Fruit fly (Drosophila melanogaster) whole organism: ENCODE measurements around the gene Mnat9.

Experiments used
- CG8478 ChIP-seq: fragments of >200 bp; optimal IDR thresholded peaks from 2 replicates; lab custom pipeline; 2018; ENCODE audit warnings: inconsistent platforms
- Dll ChIP-seq: fragments of >200 bp; optimal IDR thresholded peaks from 2 replicates; lab custom pipeline; 2017
- EcR ChIP-seq, 2 experiments: fragments of >200 bp; optimal IDR thresholded peaks; 2 replicates each; lab custom pipeline; 2017; ENCODE audit warnings: missing biosample characterization in 2 of 2, missing genetic modification characterization in 2 of 2, missing genetic modification reagents in 2 of 2
- pan ChIP-seq: fragments of >200 bp; optimal IDR thresholded peaks from 2 replicates; lab custom pipeline; 2017
- psq ChIP-seq: fragments of >200 bp; optimal IDR thresholded peaks from 2 replicates; lab custom pipeline; 2017
- usp ChIP-seq: fragments of >200 bp; optimal IDR thresholded peaks from 2 replicates; lab custom pipeline; 2017; ENCODE audit warnings: missing biosample characterization, missing genetic modification characterization, mixed read lengths

The Mnat9 gene

DNA sequence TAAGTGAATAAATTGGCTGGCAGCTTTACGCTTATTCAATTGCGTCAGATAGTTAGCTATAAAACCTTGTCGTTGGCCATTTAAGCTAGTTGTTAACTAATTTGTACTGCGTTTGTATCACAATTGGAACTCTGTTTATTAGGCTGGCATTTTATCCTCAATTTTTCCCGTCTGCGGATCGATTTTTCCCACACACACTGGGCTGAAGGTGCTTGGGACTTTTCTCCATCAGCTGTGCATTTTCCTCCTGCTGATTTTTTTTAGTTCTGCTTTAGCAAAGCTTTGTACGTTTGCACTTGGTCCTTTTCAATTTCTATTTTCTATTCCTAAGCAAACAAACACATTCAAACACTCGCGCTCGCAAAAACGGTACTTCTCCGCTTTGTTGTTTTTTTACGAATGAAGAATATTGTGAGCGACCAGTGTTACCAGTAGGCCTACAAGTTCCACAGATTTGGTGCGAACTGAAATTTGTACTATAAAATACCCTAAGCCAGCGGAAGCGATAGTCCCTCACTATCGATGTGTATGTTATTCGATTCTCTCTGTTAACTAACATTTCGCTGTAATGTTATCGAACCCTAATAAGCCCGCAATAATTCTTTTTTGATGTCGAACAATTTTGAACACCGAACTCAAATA lies 6.4 kb downstream of the Mnat9 start:
- TF ChIP-seq CG8478 = no peak
- TF ChIP-seq psq = no peak
- TF ChIP-seq pan (lab: Kevin White, UChicago) = no peak
- no peak for TF ChIP-seq Dll
- TF ChIP-seq usp (GFP tag; lab: Kevin White, UChicago) = no peak
- no peak for TF ChIP-seq EcR (GFP tag; optimal IDR thresholded peaks at IDR 0.05; lab: Kevin White, UChicago)

DNA sequence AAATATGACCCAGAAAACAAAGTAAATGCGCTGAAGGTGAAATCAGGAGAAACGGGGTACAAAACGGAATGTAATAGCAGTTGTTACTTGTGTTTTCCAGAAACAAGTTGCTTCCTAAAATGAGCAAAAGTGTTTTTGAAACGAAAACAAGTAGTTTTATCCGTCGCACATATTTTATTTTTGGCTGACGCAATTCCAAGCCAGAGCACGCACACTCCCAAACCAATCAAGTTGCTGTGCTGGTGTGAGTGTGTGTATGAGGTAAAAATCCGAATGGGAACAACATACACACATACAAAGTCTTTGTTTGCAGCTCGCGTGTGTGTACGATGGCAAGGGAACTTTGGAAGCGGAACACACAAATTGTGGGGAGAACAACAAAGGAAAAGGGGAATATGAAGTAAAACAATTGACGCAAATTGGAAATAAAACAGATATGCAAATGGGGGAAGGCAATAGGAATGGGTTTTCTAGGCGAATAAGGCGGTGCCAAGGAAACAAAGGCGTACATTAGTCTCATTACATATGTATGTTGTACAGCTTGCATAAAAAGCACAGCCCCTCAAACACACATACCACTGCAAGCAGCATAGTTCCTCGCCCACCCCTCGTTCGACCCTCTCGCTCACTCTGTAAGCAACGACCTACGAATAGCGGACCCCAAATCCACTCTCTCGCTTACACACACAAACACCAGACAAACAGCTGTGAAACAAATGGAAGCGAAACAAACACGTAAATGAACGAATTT lies 7.3 kb downstream of the Mnat9 start:
- TF ChIP-seq CG8478 = peak; percentile 46
- TF ChIP-seq pan (lab: Kevin White, UChicago) = no peak

DNA sequence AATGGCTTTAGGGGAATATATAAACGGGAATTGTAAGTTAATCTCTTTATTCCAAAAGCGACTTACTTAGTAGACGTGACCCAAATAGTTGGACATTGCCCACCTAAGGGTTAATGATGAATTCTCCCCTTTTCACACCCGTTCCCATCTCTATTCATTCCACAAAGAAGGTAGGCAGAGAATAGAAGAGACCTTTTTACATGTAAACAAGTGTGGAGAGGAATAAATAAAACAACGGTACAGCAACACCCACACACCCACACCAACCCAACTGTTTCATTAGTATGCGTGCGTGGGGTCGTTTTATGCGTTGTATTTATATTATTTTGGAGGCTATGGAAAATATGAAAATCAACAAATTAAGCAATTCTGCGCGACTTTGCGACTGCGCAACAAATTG lies 7.9 kb downstream of the Mnat9 start:
- TF ChIP-seq Dll (no peak), psq (no peak), EcR (GFP tag; optimal IDR thresholded peaks at IDR 0.05; lab: Kevin White, UChicago) (no peak), pan (lab: Kevin White, UChicago) (no peak), usp (GFP tag; lab: Kevin White, UChicago) (no peak), CG8478 (no peak)

DNA sequence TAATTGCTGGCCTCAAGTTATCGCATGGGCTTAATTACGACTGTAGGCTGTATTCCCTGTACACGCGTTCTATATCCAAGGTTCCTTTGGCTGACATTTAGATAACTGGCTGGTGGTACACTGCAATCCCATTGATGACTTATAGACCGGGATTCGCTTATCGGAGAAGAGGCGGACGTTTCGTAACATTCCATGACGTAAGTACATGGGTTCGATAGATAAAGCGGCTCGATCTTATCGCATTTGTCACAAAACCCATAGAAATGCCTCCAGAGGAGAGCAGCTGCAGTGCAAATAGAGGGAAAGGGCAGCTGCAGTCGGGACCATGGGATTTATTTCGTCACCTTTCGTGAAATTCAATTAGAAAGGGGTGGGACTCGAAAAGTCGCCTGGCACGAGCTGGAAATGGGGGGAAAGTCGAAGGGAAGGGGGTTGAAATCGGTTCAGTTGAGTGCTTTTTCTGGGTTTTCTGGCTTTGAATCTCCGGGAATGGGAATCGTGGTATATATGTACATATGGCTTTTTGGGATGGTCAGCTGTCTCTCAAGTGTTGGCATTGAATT lies 8.6 kb downstream of the Mnat9 start:
- no peak for TF ChIP-seq usp (GFP tag; lab: Kevin White, UChicago)
- TF ChIP-seq pan (lab: Kevin White, UChicago) = no peak
- TF ChIP-seq EcR (GFP tag; optimal IDR thresholded peaks at IDR 0.05; lab: Kevin White, UChicago) = no peak
- TF ChIP-seq CG8478 = no peak
- TF ChIP-seq Dll = no peak

DNA sequence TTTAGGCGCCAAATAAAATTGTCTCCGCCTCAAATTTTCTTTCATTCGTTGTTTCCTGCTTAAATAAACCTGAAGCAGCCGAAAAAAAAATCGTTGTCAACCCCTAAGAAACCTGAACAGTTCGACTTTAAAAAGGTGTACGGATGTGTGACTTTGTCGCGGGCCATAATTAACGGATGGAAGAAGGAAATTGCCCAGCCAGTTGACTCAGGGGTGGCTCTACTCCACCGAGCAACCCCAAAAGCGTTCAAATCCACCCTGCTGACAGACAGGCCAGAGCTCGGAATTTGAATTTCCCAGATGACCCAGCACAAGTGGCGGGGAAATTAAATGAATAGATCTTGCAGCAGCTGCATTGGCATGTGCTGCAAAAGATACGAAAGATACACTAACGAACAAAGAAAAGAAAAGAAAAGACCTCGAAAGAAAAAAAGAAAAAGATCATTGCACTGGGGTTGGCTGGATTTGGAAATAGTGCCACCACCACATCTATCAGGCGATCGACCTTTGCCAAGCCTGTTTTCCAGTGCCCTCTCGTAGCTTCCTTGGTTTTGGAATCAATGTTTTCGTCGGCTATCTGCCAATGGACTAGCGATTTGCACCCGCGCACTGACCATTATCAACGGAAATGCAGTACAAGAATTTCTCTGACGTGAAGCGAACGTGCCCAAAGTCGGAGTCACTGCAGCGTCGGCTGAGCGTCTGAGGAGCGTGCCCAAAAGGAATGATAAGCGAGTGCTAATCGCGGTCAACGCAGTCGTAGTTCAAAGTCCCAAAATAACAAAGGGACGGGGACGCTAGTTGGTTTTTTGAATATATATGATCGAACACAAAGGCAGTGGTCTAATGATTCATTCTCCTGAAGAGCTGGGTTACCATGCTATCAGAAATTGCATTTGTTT lies 9.5 kb downstream of the Mnat9 start:
- TF ChIP-seq pan (lab: Kevin White, UChicago) = no peak
- TF ChIP-seq Dll = no peak
- no peak for TF ChIP-seq EcR (GFP tag; optimal IDR thresholded peaks at IDR 0.05; lab: Kevin White, UChicago)
- TF ChIP-seq psq = no peak
- no peak for TF ChIP-seq CG8478
- TF ChIP-seq usp (GFP tag; lab: Kevin White, UChicago) = no peak

DNA sequence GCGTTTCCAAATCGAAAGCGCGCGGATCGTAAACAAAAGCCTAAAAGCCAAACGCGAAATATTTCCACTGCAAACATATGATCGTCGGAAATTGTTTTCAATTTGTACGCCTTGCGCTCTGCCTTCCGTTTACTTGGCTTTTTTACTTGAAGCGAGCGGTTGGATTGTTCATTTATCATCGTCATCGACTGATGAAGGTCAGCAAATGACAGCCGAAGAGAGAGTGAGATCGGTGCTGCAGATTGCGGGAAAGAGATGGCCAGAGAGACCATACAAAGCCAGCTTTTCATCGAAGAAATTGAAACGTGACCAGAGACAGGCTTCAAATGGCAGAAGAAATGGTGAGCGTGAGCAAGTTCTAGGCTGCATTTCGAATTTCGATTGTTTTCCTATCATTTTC lies 10.2 kb downstream of the Mnat9 start:
- no peak for TF ChIP-seq Dll
- TF ChIP-seq CG8478 = no peak
- TF ChIP-seq psq = no peak
- no peak for TF ChIP-seq EcR (GFP tag; optimal IDR thresholded peaks at IDR 0.05; lab: Kevin White, UChicago)
- TF ChIP-seq pan (lab: Kevin White, UChicago) = no peak
- no peak for TF ChIP-seq usp (GFP tag; lab: Kevin White, UChicago)

DNA sequence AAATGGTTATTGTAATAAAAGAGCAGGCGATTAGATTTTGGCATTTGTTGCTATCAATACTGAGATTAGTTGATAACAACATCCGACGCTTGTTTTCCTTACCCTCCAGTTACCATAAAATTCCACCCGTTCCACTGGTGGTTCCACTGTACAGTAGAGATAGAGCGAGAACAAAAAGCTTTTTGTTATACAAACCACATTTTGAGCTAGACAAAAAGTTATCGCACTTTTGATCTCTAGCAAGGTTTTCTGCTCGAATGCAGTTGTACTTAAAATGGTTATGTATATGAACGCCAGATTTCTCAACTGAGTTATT lies 10.9 kb downstream of the Mnat9 start:
- no peak for TF ChIP-seq psq
- TF ChIP-seq EcR (GFP tag; optimal IDR thresholded peaks at IDR 0.05; lab: Kevin White, UChicago) = no peak
- TF ChIP-seq usp (GFP tag; lab: Kevin White, UChicago) = no peak
- TF ChIP-seq Dll = no peak
- TF ChIP-seq CG8478 = no peak
- no peak for TF ChIP-seq pan (lab: Kevin White, UChicago)

DNA sequence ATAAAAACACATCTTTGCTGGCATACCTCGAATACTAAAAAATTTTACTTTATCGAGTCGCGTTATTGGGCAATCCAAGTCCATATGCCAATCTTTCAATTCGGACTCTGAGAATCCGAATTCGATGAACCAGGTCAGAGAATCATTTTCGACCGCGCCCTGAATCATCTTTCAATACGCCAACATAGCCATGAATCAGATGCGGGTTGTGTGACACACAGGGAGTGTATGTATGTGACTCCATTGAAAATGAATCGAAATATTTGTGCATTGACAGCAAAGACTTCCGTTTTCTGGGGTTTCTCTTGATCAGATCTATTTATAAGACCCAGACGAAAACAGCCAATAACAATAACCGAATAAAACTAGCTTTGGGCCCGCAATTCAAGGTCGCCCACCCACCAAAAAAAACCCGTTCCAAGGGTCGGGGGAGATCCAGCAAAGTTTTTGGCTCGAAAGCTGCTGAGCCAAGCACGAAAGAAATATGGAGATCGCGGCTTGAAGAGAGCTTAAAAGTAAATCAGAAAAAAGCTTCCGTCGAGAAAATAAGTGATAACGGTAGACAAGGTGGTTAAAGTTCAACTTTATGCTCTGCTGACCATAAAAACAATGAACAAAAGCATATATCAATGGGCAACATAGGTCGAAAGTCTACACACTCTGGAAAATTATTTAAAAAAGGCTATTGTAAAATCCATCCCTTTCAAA lies 11.4 kb downstream of the Mnat9 start:
- TF ChIP-seq psq (no peak), EcR (GFP tag; optimal IDR thresholded peaks at IDR 0.05; lab: Kevin White, UChicago) (no peak), CG8478 (no peak), Dll (no peak), pan (lab: Kevin White, UChicago) (no peak), usp (GFP tag; lab: Kevin White, UChicago) (no peak)

DNA sequence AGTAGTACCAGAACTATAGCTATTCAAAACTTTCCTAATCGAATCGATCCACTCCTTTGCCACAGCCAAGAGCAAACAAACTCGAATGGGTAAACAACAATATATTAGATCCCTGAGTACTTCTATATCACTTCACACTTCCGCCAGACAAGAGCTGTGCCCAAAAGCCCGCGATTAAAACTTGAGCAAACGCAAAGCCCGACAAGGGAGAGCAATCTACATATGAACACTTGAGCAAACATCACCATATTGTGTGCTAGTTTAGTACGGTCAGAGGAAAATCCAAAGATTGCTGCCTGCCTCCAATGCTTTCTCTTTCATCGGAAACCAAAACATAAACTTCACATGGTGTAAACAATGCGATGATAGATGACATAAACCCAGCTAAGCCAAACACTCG lies 12.3 kb downstream of the Mnat9 start:
- TF ChIP-seq usp (GFP tag; lab: Kevin White, UChicago) = no peak

DNA sequence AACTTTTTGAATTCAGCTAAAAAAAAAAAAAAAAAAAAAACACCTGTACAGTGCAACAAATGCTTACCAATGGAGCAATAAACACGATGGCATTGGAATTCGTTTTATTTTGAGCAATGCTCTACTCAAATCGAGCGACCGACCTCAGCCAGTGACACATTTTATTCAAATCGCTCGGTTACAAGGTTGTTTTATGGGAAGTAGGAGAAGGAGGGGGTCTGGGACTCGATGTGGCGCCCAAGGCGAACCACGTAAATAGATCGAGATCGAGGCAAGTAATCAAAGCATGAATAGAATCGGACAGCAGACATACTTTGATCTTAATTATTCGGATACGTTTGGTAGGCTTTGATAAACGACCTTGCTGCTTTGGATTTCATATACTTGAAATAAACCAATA lies 12.7 kb downstream of the Mnat9 start:
- TF ChIP-seq pan (lab: Kevin White, UChicago) = no peak
- TF ChIP-seq usp (GFP tag; lab: Kevin White, UChicago) = no peak
- no peak for TF ChIP-seq CG8478
- TF ChIP-seq EcR (GFP tag; optimal IDR thresholded peaks at IDR 0.05; lab: Kevin White, UChicago) = no peak

DNA sequence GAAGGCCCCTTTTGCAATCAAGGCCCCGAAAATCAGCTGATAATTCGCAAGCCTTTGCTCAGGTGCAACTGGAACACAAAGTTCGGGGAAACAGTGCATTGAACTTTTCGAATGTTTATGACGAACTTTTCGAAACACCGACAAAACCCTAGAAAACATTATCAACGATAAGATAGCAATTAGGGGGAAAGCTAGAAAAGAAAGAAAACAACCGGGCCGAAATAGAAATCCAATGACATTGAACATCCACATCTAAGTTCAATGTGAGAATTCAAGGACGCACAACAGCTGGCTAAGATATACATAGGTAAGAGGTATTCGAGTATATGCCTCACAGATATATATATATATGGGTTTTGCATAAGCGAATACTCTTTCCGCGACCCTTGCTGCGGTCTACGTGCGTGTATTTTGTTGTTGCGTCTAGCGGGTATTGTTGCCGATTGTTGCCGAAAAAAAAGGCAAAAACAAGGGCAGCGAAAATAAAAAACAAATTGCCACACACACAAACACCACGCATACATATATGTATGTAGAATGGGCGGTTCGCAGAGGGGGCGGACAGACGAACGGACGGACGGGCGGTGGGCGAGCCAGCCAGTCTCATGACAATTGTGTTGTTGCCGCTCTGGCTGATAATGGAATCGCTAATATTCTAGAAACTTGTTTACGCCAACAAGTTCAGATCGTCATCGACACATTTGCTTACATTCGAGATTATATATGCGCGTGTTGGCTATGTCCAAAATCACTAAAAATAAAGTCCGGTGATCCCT lies 16.2 kb downstream of the Mnat9 start:
- TF ChIP-seq Dll (no peak), psq (no peak), pan (lab: Kevin White, UChicago) (no peak), CG8478 (no peak), EcR (GFP tag; optimal IDR thresholded peaks at IDR 0.05; lab: Kevin White, UChicago) (no peak), usp (GFP tag; lab: Kevin White, UChicago) (no peak)
